Worm (Caenorhabditis elegans) whole organism, young adult: ENCODE data around the gene Y32B12C.1.

Experiments used
- C06A6.2 ChIP-seq: fragments of 200-800 bp; sonication (Bioruptor generic); conservative IDR thresholded peaks from 2 replicates; pipeline ENCODE4 v1.3.6; 2022; ENCODE audit warnings: missing genetic modification characterization, missing compliant biosample characterization
- F52B5.7 ChIP-seq: sonication (generic microtip); optimal IDR thresholded peaks from 2 replicates; lab custom pipeline; 2016; ENCODE audit warnings: mild to moderate bottlenecking, missing genetic modification characterization, missing compliant biosample characterization
- aptf-2 ChIP-seq: fragments of 200-800 bp; sonication (Bioruptor generic); conservative IDR thresholded peaks from 2 replicates; pipeline ENCODE4 v1.3.6; 2022; ENCODE audit warnings: missing genetic modification reagents, missing genetic modification characterization, missing compliant biosample characterization
- ccch-3 ChIP-seq: fragments of 200-800 bp; sonication (Bioruptor generic); optimal IDR thresholded peaks from 2 replicates; lab custom pipeline; 2018; ENCODE audit warnings: mild to moderate bottlenecking, missing genetic modification characterization, missing compliant biosample characterization
- ets-4 ChIP-seq: fragments of 200-800 bp; sonication (Bioruptor generic); optimal IDR thresholded peaks from 2 replicates; lab custom pipeline; 2018; ENCODE audit warnings: mild to moderate bottlenecking, missing genetic modification characterization, missing compliant biosample characterization
- fkh-3 ChIP-seq: sonication (generic microtip); optimal IDR thresholded peaks from 2 replicates; lab custom pipeline; 2016; ENCODE audit warnings: mild to moderate bottlenecking, missing genetic modification characterization, missing compliant biosample characterization
- gei-17 ChIP-seq: fragments of 200-800 bp; sonication (Bioruptor generic); optimal IDR thresholded peaks from 2 replicates; lab custom pipeline; 2018; ENCODE audit warnings: mild to moderate bottlenecking, missing genetic modification characterization, missing compliant biosample characterization
- snpc-4 ChIP-seq, 5 experiments: fragments of 150-350 bp in 1 of 5; sonication (generic microtip) in 4 of 5; optimal IDR thresholded peaks; 2 replicates each; lab custom pipeline; 2014 to 2018; ENCODE audit warnings: missing genetic modification characterization in 5 of 5, missing biosample characterization in 3 of 5, antibody characterized with exemption in 2 of 5, mild to moderate bottlenecking in 2 of 5, missing compliant biosample characterization in 2 of 5, missing genotype in 2 of 5, moderate library complexity in 2 of 5, missing genetic modification reagents in 1 of 5
- tbp1 ChIP-seq: fragments of 200-800 bp; sonication (Bioruptor generic); optimal IDR thresholded peaks from 2 replicates; lab custom pipeline; 2018; ENCODE audit warnings: mild to moderate bottlenecking, missing genetic modification characterization, missing compliant biosample characterization
- unc-62 ChIP-seq: fragments of 150-350 bp; optimal IDR thresholded peaks from 2 replicates; lab custom pipeline; 2014; ENCODE audit warnings: missing biosample characterization, missing genetic modification reagents, missing genetic modification characterization
- ztf-18 ChIP-seq: sonication (generic microtip); optimal IDR thresholded peaks from 2 replicates; lab custom pipeline; 2016; ENCODE audit warnings: missing genotype, mild to moderate bottlenecking, missing genetic modification characterization, missing compliant biosample characterization

DNA sequence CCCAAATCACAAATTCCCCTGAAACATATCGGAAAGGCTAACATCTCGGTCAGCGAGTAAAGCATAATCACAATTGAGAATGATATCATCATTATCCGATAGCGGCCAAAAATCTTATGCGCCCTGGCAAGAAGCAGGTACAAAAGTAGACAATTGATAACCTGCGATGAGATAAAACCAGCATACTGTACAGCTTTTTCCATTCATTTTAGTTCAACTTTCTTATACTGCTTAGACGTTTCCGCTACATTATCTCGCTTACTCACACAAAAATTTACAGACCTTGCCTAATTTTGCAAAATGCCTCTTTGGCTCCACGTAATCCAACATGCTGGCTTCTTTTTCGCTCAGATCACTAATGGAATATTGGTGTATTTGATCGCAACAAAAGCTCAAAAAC, 23.4 kb upstream of the Y32B12C.1 start, which contains the start of gene str-150:
- TF ChIP-seq ccch-3 (GFP tag; lab: Kevin White, UChicago) (no peak), unc-62 (GFP tag; lab: Kevin White, UChicago) (no peak), F52B5.7 (tag; lab: Kevin White, UChicago) (no peak), fkh-3 (tag; lab: Kevin White, UChicago) (no peak), snpc-4 (GFP tag; optimal IDR thresholded peaks at IDR 0.05; lab: Kevin White, UChicago) (no peak), snpc-4 (tag; optimal IDR thresholded peaks at IDR 0.05; lab: Kevin White, UChicago) (no peak), ets-4 (no peak), gei-17 (GFP tag; lab: Kevin White, UChicago) (no peak), ztf-18 (tag; lab: Kevin White, UChicago) (no peak), aptf-2 (GFP tag; lab: Robert Waterston, UW) (no peak), C06A6.2 (GFP tag; lab: Robert Waterston, UW) (no peak), tbp1 (GFP tag; lab: Kevin White, UChicago) (no peak)
